Worm (Caenorhabditis elegans): ENCODE measurements around the gene srb-16.

srb-16 gene

DNA sequence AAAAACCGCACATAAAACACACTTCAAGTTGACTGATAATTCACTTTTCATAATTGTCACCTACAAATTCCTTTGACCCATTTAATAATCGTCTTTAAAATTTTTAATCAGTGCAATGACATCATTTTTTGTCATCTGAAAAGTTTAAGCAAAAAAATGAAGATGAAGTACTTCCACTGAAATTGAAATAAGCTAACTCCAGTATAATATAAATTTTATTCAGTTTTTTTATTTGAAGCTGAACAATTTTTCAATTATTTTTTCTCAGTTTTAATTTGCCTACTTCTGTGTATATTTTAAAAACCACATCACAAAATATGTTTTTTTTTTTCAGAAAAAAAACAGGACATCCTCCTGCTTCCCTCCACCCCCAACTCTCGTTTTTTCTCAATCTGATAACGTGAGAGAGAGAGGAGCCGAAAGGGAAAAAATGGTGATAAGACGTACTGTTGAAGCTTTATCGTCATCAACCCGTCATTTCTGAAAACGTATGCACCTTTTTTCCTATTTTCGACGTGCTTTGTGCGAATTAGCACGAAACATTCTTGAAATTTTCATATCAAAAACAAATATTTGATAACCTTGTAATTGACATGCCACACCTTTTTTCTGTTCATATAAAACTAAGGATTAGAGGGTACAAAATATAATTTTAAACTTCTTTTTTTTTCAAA is 46.8 kb downstream of the srb-16 start, which contains the start of the genes C04G6.11 and mpk-2:
Gene C04G6.11, minus strand, starts transcription at position 51 of the 674 bp plus-strand sequence.
Gene mpk-2, plus strand, starts transcription at position 335 of the 674 bp plus-strand sequence.
- TF ChIP-seq blmp-1 (tag; optimal IDR thresholded peaks at IDR 0.05): peak; percentile 12
- peak in 1 of 2 experiments; percentile 9 for TF ChIP-seq lin-35 (GFP tag; optimal IDR thresholded peaks at IDR 0.05)
- TF ChIP-seq elt-2 (tag; optimal IDR thresholded peaks at IDR 0.05): peak; percentile 95
- TF ChIP-seq dpl-1 (GFP tag; optimal IDR thresholded peaks at IDR 0.05): no peak

DNA sequence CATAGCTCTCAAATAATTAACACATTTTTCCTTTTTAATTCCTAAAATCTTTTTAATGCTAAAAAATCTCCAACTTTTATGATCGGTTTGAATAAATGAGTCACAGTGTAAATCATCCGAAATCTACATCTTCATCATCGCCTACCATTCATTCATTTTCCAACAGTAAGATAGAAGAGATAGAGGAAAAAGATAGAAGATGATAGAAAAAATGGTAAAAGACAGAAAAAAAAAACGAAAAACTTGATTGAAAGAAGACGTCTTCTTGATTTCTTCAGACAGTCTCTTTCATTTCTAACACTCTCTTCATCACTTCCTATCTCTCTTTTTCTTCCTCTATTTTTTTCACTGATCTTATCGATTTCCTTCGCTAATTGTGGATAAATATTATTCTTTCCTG is 47.5 kb downstream of the srb-16 start:
- TF ChIP-seq ceh-90 (tag; optimal IDR thresholded peaks at IDR 0.05): no peak
- no peak for TF ChIP-seq ces-1 (GFP tag; optimal IDR thresholded peaks at IDR 0.05)
- TF ChIP-seq elt-3 (tag; optimal IDR thresholded peaks at IDR 0.05): no peak
- no peak for TF ChIP-seq swsn-7 (tag; optimal IDR thresholded peaks at IDR 0.05)
- no peak for TF ChIP-seq tbx-2 (tag; optimal IDR thresholded peaks at IDR 0.05)
- TF ChIP-seq lin-14 (GFP tag; optimal IDR thresholded peaks at IDR 0.05): peak; percentile 62
- no peak for TF ChIP-seq fkh-4 (tag; optimal IDR thresholded peaks at IDR 0.05; ENCODE audit: borderline replicate concordance)
- TF ChIP-seq aly-2 (tag; optimal IDR thresholded peaks at IDR 0.05): no peak
- TF ChIP-seq unc-86 (tag; optimal IDR thresholded peaks at IDR 0.05): no peak
- no peak for TF ChIP-seq ceh-88 (GFP tag; IDR thresholded peaks at IDR 0.05)
- TF ChIP-seq lin-13 (GFP tag; optimal IDR thresholded peaks at IDR 0.05): no peak
- TF ChIP-seq egl-27 (tag; optimal IDR thresholded peaks at IDR 0.05): no peak
- no peak for TF ChIP-seq zag-1 (tag; optimal IDR thresholded peaks at IDR 0.05)
- no peak for TF ChIP-seq ets-5 (GFP tag; IDR thresholded peaks at IDR 0.05)
- TF ChIP-seq nhr-47 (tag; optimal IDR thresholded peaks at IDR 0.05): no peak
- TF ChIP-seq snpc-4 (tag; optimal IDR thresholded peaks at IDR 0.05): no peak
- no peak for TF ChIP-seq ztf-11 (tag; optimal IDR thresholded peaks at IDR 0.05)
- no peak for TF ChIP-seq rnt-1 (tag; optimal IDR thresholded peaks at IDR 0.05)
- TF ChIP-seq ztf-4 (tag; optimal IDR thresholded peaks at IDR 0.05): no peak
- no peak for TF ChIP-seq lsy-2 (tag; optimal IDR thresholded peaks at IDR 0.05)
- TF ChIP-seq efl-3 (GFP tag; optimal IDR thresholded peaks at IDR 0.05): no peak
- peak; percentile 48 for TF ChIP-seq blmp-1 (tag; optimal IDR thresholded peaks at IDR 0.05)
- peak; percentile 81 for TF ChIP-seq nhr-85 (tag)
- no peak for TF ChIP-seq C34B4.2 (tag; optimal IDR thresholded peaks at IDR 0.05)
- peak in 1 of 3 experiments; percentile 6 for TF ChIP-seq dpl-1 (GFP tag; optimal IDR thresholded peaks at IDR 0.05)
- TF ChIP-seq nhr-19 (GFP tag; conservative IDR thresholded peaks at IDR 0.05): no peak
- no peak for TF ChIP-seq mab-9 (GFP tag; IDR thresholded peaks at IDR 0.05)
- TF ChIP-seq skn-1 (tag; optimal IDR thresholded peaks at IDR 0.05): no peak
- no peak for TF ChIP-seq unc-62 (GFP tag; optimal IDR thresholded peaks at IDR 0.05)

DNA sequence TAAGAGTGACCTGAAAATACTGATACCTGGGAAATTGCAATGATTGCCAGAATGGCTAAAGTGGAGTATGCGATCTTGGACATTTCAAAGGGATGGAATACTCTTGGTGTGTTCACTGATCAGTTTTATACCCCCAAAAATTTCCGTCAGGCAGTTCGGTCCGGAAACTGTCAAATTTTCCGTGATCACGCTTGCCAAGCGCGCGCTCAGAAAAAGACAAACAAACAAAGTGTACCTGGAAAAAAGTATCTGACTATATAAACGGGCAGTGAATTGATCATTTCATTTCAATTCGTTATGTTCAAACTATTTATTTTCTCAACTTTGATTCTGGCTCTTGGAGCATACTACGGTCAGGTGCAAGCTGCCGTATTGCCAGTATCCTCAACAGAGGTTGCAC is 49.0 kb downstream of the srb-16 start, which contains the start of the genes idpb-3 and idpb-1:
Gene idpb-3, minus strand, starts transcription at position 101 of the 400 bp plus-strand sequence.
Gene idpb-1, plus strand, starts transcription at position 284 of the 400 bp plus-strand sequence.
- no peak for TF ChIP-seq zag-1 (tag; optimal IDR thresholded peaks at IDR 0.05)
- TF ChIP-seq blmp-1 (tag; optimal IDR thresholded peaks at IDR 0.05): no peak
- TF ChIP-seq efl-1 (optimal IDR thresholded peaks at IDR 0.05): no peak
- TF ChIP-seq efl-1 (GFP tag; optimal IDR thresholded peaks at IDR 0.05 in 1 of 2): peak in 1 of 2 experiments; percentile 53
- no peak for TF ChIP-seq xbp-1 (tag; optimal IDR thresholded peaks at IDR 0.05)

- no peak for TF ChIP-seq alr-1 (tag; optimal IDR thresholded peaks at IDR 0.05; ENCODE audit: borderline replicate concordance)
These were observed 51.1 kb downstream of the srb-16 start, which contains the start of gene C04G6.6 for ce11 chrII:5099649-5100048. TSS of gene C04G6.6 (minus strand) at chrII:5099749.

Data from whole organism, L1 larva.